Fruit fly (Drosophila melanogaster): ENCODE data around the gene CG15211.
A peak's percentile ranks its signal among the peaks of the same experiment; 100 is the strongest.

Gene CG15211

DNA sequence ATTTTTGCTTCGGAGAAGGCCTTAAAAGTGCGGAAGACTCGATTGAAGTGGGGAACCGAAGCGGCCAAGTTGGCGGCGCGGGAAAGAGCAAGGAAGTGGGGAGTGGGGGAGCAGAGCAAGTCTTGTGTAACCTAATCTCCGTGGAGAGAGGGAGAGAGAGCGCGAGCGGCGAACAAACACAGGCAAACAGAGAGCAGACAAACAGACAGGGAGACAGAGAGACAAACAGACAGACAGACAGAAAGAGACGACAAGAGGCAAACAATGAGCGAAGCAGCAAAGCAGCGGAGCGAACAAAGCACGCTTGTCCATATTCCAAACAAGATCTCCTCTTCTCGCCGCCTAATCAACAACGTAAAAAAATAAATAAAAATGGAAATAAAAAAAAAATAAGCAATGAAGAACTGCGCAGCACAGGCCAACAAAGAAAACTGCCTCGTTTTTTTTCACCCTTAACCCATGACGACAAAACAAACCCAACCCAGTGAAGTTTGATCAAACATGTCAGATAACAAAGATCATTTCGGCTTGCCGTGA is 33.4 kb upstream of the CG15211 start (continued):
- peak; percentile 35 for TF ChIP-seq CG2875 (GFP tag; optimal IDR thresholded peaks at IDR 0.05)
- TF ChIP-seq Trl (optimal IDR thresholded peaks at IDR 0.05) = peak; percentile 94 to 95
- TF ChIP-seq Trl (GFP tag; optimal IDR thresholded peaks at IDR 0.05) = peak; percentile 55
- no peak for TF ChIP-seq Gsc (GFP tag; IDR thresholded peaks at IDR 0.05)
- TF ChIP-seq kah (GFP tag; optimal IDR thresholded peaks at IDR 0.05) = no peak
- no peak for TF ChIP-seq CG16779 (GFP tag; IDR thresholded peaks at IDR 0.05)
- TF ChIP-seq CG13775 (GFP tag; optimal IDR thresholded peaks at IDR 0.05) = no peak
- TF ChIP-seq ham (GFP tag; IDR thresholded peaks at IDR 0.05) = no peak
- TF ChIP-seq ase (GFP tag; IDR thresholded peaks at IDR 0.05) = no peak
- no peak for TF ChIP-seq tap (tag; optimal IDR thresholded peaks at IDR 0.05)
- peak; percentile 11 for TF ChIP-seq CG1603 (tag; optimal IDR thresholded peaks at IDR 0.05)
- TF ChIP-seq CG11085 (GFP tag; IDR thresholded peaks at IDR 0.05) = no peak
- TF ChIP-seq CG10321 (GFP tag; IDR thresholded peaks at IDR 0.05) = peak; percentile 37; the same call in 1 of the 2 replicates
- no peak for TF ChIP-seq CG14710 (tag; optimal IDR thresholded peaks at IDR 0.05)
- no peak for TF ChIP-seq Ravus (GFP tag; IDR thresholded peaks at IDR 0.05)
- no peak for TF ChIP-seq odd (GFP tag; optimal IDR thresholded peaks at IDR 0.05)
- TF ChIP-seq esg (GFP tag; conservative IDR thresholded peaks at IDR 0.05) = no peak
- peak; percentile 27 for TF ChIP-seq psq (GFP tag; optimal IDR thresholded peaks at IDR 0.05)
- peak; percentile 85 for TF ChIP-seq Med (GFP tag)
- TF ChIP-seq danr (GFP tag; IDR thresholded peaks at IDR 0.05) = no peak
- no peak for TF ChIP-seq Ptx1 (GFP tag; IDR thresholded peaks at IDR 0.05)
- TF ChIP-seq pzg (GFP tag; optimal IDR thresholded peaks at IDR 0.05) = no peak
- TF ChIP-seq CG12104 (GFP tag; optimal IDR thresholded peaks at IDR 0.05) = no peak
- 0 out of 3 replicates have a peak, but pooled peaks have one; percentile 45 for TF ChIP-seq CG34224 (GFP tag; IDR thresholded peaks at IDR 0.05; ENCODE audit: partially characterized antibody)
- no peak for TF ChIP-seq tio (GFP tag; optimal IDR thresholded peaks at IDR 0.05)
- TF ChIP-seq sima (GFP tag; optimal IDR thresholded peaks at IDR 0.05) = no peak
- no peak for TF ChIP-seq stwl (tag; optimal IDR thresholded peaks at IDR 0.05)
- peak; percentile 49 for TF ChIP-seq oc (tag; optimal IDR thresholded peaks at IDR 0.05)
- peak; percentile 13 for TF ChIP-seq CG8924 (tag; optimal IDR thresholded peaks at IDR 0.05)
- TF ChIP-seq slbo (GFP tag; IDR thresholded peaks at IDR 0.05) = peak; percentile 29; the same call in 1 of the 2 replicates
- no peak for TF ChIP-seq inv (GFP tag; IDR thresholded peaks at IDR 0.05; ENCODE audit: partially characterized antibody)
- TF ChIP-seq vnd (GFP tag; IDR thresholded peaks at IDR 0.05; ENCODE audit: partially characterized antibody) = no peak
- no peak for TF ChIP-seq CG5245 (GFP tag; optimal IDR thresholded peaks at IDR 0.05)
- no peak for TF ChIP-seq eve (GFP tag; optimal IDR thresholded peaks at IDR 0.05)
- TF ChIP-seq CG17568 (GFP tag; optimal IDR thresholded peaks at IDR 0.05) = no peak
- TF ChIP-seq D19A (tag; optimal IDR thresholded peaks at IDR 0.05) = no peak
- TF ChIP-seq bsh (GFP tag; optimal IDR thresholded peaks at IDR 0.05) = peak in 1 of 2 experiments; percentile 25
- TF ChIP-seq her (GFP tag; optimal IDR thresholded peaks at IDR 0.05) = no peak
- TF ChIP-seq pros (GFP tag; optimal IDR thresholded peaks at IDR 0.05) = peak; percentile 64
- peak; percentile 18 for TF ChIP-seq Vsx1 (GFP tag; optimal IDR thresholded peaks at IDR 0.05)
- no peak for TF ChIP-seq CG14860 (GFP tag; IDR thresholded peaks at IDR 0.05; ENCODE audit: partially characterized antibody)
- TF ChIP-seq az2 (GFP tag; optimal IDR thresholded peaks at IDR 0.05) = no peak
- TF ChIP-seq chm (GFP tag; IDR thresholded peaks at IDR 0.05) = no peak
- no peak for TF ChIP-seq jing (GFP tag; optimal IDR thresholded peaks at IDR 0.05)
- no peak for TF ChIP-seq Tbp (GFP tag; optimal IDR thresholded peaks at IDR 0.05)
- TF ChIP-seq Adf1 (GFP tag; IDR thresholded peaks at IDR 0.05) = peak; percentile 46
- TF ChIP-seq CG13424 (tag; optimal IDR thresholded peaks at IDR 0.05) = no peak
- TF ChIP-seq CG15011 (GFP tag; optimal IDR thresholded peaks at IDR 0.05) = peak; percentile 3
- no peak; the same call in 1 of the 2 replicates for TF ChIP-seq rib (GFP tag; IDR thresholded peaks at IDR 0.05)
- peak; percentile 1 for TF ChIP-seq pb (GFP tag; optimal IDR thresholded peaks at IDR 0.05)
- no peak for TF ChIP-seq Hmr (GFP tag; optimal IDR thresholded peaks at IDR 0.05)
